Worm (Caenorhabditis elegans) whole organism, mixed stage, embryonic: ENCODE measurements around the gene hil-4.

Source experiments
- M03D4.4 ChIP-seq: sonication (generic microtip); optimal IDR thresholded peaks from 2 replicates; lab custom pipeline; 2017; ENCODE audit warnings: mild to moderate bottlenecking, missing genetic modification characterization, missing compliant biosample characterization
- bed-3 ChIP-seq: fragments of 200-800 bp; sonication (Bioruptor generic); optimal IDR thresholded peaks from 3 replicates; lab custom pipeline; 2018; ENCODE audit warnings: mild to moderate bottlenecking, missing genetic modification characterization, moderate library complexity, missing compliant biosample characterization
- blmp-1 ChIP-seq: fragments of 150-350 bp; optimal IDR thresholded peaks from 2 replicates; lab custom pipeline; 2014; ENCODE audit warnings: missing biosample characterization, missing genetic modification characterization
- ceh-39 ChIP-seq: fragments of 150-350 bp; optimal IDR thresholded peaks from 2 replicates; lab custom pipeline; 2014; ENCODE audit warnings: missing biosample characterization, missing genetic modification characterization
- ceh-43 ChIP-seq: fragments of 200-800 bp; sonication (Bioruptor generic); optimal IDR thresholded peaks from 2 replicates; lab custom pipeline; 2018; ENCODE audit warnings: mild to moderate bottlenecking, missing genetic modification characterization, moderate library complexity, missing compliant biosample characterization
- ceh-83 ChIP-seq: fragments of 200-800 bp; sonication (Bioruptor generic); optimal IDR thresholded peaks from 2 replicates; lab custom pipeline; 2018; ENCODE audit warnings: mild to moderate bottlenecking, missing genetic modification characterization, missing compliant biosample characterization
- ces-1 ChIP-seq: fragments of 150-350 bp; optimal IDR thresholded peaks from 2 replicates; lab custom pipeline; 2014; ENCODE audit warnings: missing biosample characterization, missing genetic modification reagents, missing genetic modification characterization
- cnd-1 ChIP-seq: fragments of 200-800 bp; sonication (Bioruptor generic); optimal IDR thresholded peaks from 2 replicates; lab custom pipeline; 2018; ENCODE audit warnings: mild to moderate bottlenecking, missing genetic modification characterization, missing compliant biosample characterization
- drap-1 ChIP-seq: fragments of 200-800 bp; sonication (Bioruptor generic); optimal IDR thresholded peaks from 3 replicates; lab custom pipeline; 2018; ENCODE audit warnings: mild to moderate bottlenecking, missing genetic modification characterization, missing compliant biosample characterization
- elt-1 ChIP-seq: sonication (generic microtip); optimal IDR thresholded peaks from 2 replicates; lab custom pipeline; 2017; ENCODE audit warnings: missing genetic modification characterization, mild to moderate bottlenecking, missing compliant biosample characterization, antibody characterized with exemption, moderate library complexity, borderline replicate concordance; ENCODE audit not compliant: insufficient read depth
- elt-3 ChIP-seq: fragments of 150-350 bp; optimal IDR thresholded peaks from 2 replicates; lab custom pipeline; 2014; ENCODE audit warnings: missing biosample characterization, missing genetic modification characterization
- flh-1 ChIP-seq: fragments of 200-800 bp; sonication (Bioruptor generic); optimal IDR thresholded peaks from 2 replicates; lab custom pipeline; 2018; ENCODE audit warnings: mild to moderate bottlenecking, missing genetic modification characterization, moderate library complexity, missing compliant biosample characterization
- ham-2 ChIP-seq: fragments of 200-800 bp; sonication (Bioruptor generic); optimal IDR thresholded peaks from 2 replicates; lab custom pipeline; 2018; ENCODE audit warnings: mild to moderate bottlenecking, missing genetic modification characterization, missing compliant biosample characterization
- hlh-1 ChIP-seq: fragments of 150-350 bp; optimal IDR thresholded peaks from 2 replicates; lab custom pipeline; 2014; ENCODE audit warnings: missing biosample characterization, missing genetic modification reagents, missing genetic modification characterization
- lin-13 ChIP-seq: fragments of 150-350 bp; optimal IDR thresholded peaks from 2 replicates; lab custom pipeline; 2014; ENCODE audit warnings: missing biosample characterization, missing genetic modification characterization
- lin-32 ChIP-seq: fragments of 200-800 bp; sonication (Bioruptor generic); optimal IDR thresholded peaks from 2 replicates; lab custom pipeline; 2018; ENCODE audit warnings: mild to moderate bottlenecking, missing genetic modification characterization, missing compliant biosample characterization
- lsy-2 ChIP-seq: fragments of 150-350 bp; optimal IDR thresholded peaks from 2 replicates; lab custom pipeline; 2014; ENCODE audit warnings: missing biosample characterization, missing genetic modification characterization
- mab-5 ChIP-seq: fragments of 150-350 bp; optimal IDR thresholded peaks from 2 replicates; lab custom pipeline; 2014; ENCODE audit warnings: missing biosample characterization, missing genetic modification characterization
- mep-1 ChIP-seq: fragments of 150-350 bp; optimal IDR thresholded peaks from 2 replicates; lab custom pipeline; 2017; ENCODE audit warnings: missing biosample characterization, missing genetic modification reagents, missing genetic modification characterization, inconsistent platforms
- mls-2 ChIP-seq: sonication (generic microtip); optimal IDR thresholded peaks from 2 replicates; lab custom pipeline; 2016; ENCODE audit warnings: mild to moderate bottlenecking, missing genetic modification characterization, moderate library complexity, missing compliant biosample characterization
- nhr-12 ChIP-seq: fragments of 150-350 bp; optimal IDR thresholded peaks from 2 replicates; lab custom pipeline; 2014; ENCODE audit warnings: missing biosample characterization, missing genetic modification characterization
- nhr-2 ChIP-seq: fragments of 150-350 bp; optimal IDR thresholded peaks from 2 replicates; lab custom pipeline; 2014; ENCODE audit warnings: missing biosample characterization, missing genetic modification characterization
- nhr-237 ChIP-seq: fragments of 150-350 bp; optimal IDR thresholded peaks from 2 replicates; lab custom pipeline; 2014; ENCODE audit warnings: missing biosample characterization, missing genetic modification characterization
- nhr-28 ChIP-seq: fragments of 150-350 bp; optimal IDR thresholded peaks from 2 replicates; lab custom pipeline; 2014; ENCODE audit warnings: missing biosample characterization, missing genetic modification characterization
- nhr-76 ChIP-seq: sonication (generic microtip); optimal IDR thresholded peaks from 2 replicates; lab custom pipeline; 2017; ENCODE audit warnings: missing biosample characterization, missing genetic modification characterization
- pha-4 ChIP-seq: fragments of 150-350 bp; optimal IDR thresholded peaks from 2 replicates; lab custom pipeline; 2018; ENCODE audit warnings: missing biosample characterization, missing genetic modification reagents, missing genetic modification characterization
- sem-2 ChIP-seq: fragments of 200-800 bp; sonication (Bioruptor generic); optimal IDR thresholded peaks from 2 replicates; lab custom pipeline; 2018; ENCODE audit warnings: mild to moderate bottlenecking, missing genetic modification characterization, missing compliant biosample characterization
- snpc-4 ChIP-seq: fragments of 150-350 bp; optimal IDR thresholded peaks from 2 replicates; lab custom pipeline; 2014; ENCODE audit warnings: missing biosample characterization, missing genetic modification characterization
- sptf-1 ChIP-seq: sonication (generic microtip); optimal IDR thresholded peaks from 2 replicates; lab custom pipeline; 2017; ENCODE audit warnings: mild to moderate bottlenecking, missing genetic modification characterization, moderate library complexity, missing compliant biosample characterization
- tbx-8 ChIP-seq: fragments of 200-800 bp; sonication (Bioruptor generic); optimal IDR thresholded peaks from 2 replicates; lab custom pipeline; 2018; ENCODE audit warnings: mild to moderate bottlenecking, missing genetic modification characterization, moderate library complexity, missing compliant biosample characterization
- unc-120 ChIP-seq: sonication (generic microtip); optimal IDR thresholded peaks from 2 replicates; lab custom pipeline; 2017; ENCODE audit warnings: missing genetic modification characterization, missing compliant biosample characterization; ENCODE audit not compliant: poor library complexity, severe bottlenecking
- unc-39 ChIP-seq: fragments of 150-350 bp; optimal IDR thresholded peaks from 2 replicates; lab custom pipeline; 2014; ENCODE audit warnings: missing biosample characterization, missing genetic modification characterization
- unc-62 ChIP-seq: fragments of 150-350 bp; optimal IDR thresholded peaks from 2 replicates; lab custom pipeline; 2014; ENCODE audit warnings: missing biosample characterization, missing genetic modification reagents, missing genetic modification characterization
- zip-8 ChIP-seq: fragments of 150-350 bp; optimal IDR thresholded peaks from 2 replicates; lab custom pipeline; 2014; ENCODE audit warnings: missing biosample characterization, missing genetic modification characterization
- ztf-11 ChIP-seq: fragments of 150-350 bp; optimal IDR thresholded peaks from 2 replicates; lab custom pipeline; 2014; ENCODE audit warnings: missing biosample characterization, missing genetic modification characterization

The hil-4 gene

DNA sequence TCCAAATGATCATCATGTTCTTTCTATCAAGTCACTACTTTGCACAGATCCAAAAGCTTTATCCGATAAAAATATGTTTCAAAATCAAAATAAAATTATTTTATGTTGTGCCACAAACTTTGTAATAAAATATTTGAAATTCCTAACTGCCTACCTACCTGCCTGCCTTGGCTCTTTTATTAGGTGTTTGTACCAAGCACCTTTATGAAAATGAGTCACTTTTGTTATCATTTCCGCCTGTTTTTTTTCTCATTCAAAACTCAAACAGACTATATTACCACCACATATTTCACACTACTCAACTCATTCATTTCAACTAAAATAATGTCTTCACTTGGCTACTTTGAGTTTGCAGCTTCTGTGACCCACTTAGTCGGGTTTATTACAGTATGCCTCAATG, 29.7 kb upstream of the hil-4 start, which contains the start of gene F39G3.4:
F39G3.4 (plus strand) TSS at position 301 of the 400 bp plus-strand sequence.
- TF ChIP-seq hlh-1 (no peak), lin-13 (no peak), M03D4.4 (tag; lab: Kevin White, UChicago) (no peak)

- TF ChIP-seq cnd-1 (no peak), nhr-76 (tag; lab: Kevin White, UChicago) (no peak), nhr-2 (tag; lab: Kevin White, UChicago) (no peak), pha-4 (tag; lab: Kevin White, UChicago) (no peak), lsy-2 (tag; lab: Kevin White, UChicago) (no peak), tbx-8 (GFP tag; lab: Kevin White, UChicago) (no peak), snpc-4 (tag; lab: Kevin White, UChicago) (no peak), M03D4.4 (tag; lab: Kevin White, UChicago) (peak; percentile 40), zip-8 (tag; lab: Kevin White, UChicago) (no peak), unc-120 (tag; lab: Kevin White, UChicago) (peak; percentile 18), ztf-11 (tag; lab: Kevin White, UChicago) (no peak), sem-2 (no peak), ceh-43 (GFP tag; lab: Kevin White, UChicago) (no peak), lin-13 (no peak), lin-32 (GFP tag; lab: Kevin White, UChicago) (no peak), ces-1 (GFP tag; lab: Kevin White, UChicago) (no peak), flh-1 (GFP tag; lab: Kevin White, UChicago) (no peak)
Measured at ce11 chrV:4730075-4730474, 24.0 kb upstream of the hil-4 start, which contains the start of gene tig-2. Gene tig-2, minus strand, starts transcription at chrV:4730161.

ce11 chrV:4731154-4731961, 22.8 kb upstream of the hil-4 start, which contains the start of gene F39G3.3:
Gene F39G3.3, plus strand, starts transcription at chrV:4731911.
- peak; percentile 95 for TF ChIP-seq ceh-43 (GFP tag; lab: Kevin White, UChicago)
- peak; percentile 77 for TF ChIP-seq bed-3 (GFP tag; lab: Kevin White, UChicago)
- TF ChIP-seq lin-13, result peak; percentile 68
- TF ChIP-seq flh-1 (GFP tag; lab: Kevin White, UChicago), result peak; percentile 47
- TF ChIP-seq unc-62, result peak; percentile 5
- no peak for TF ChIP-seq zip-8 (tag; lab: Kevin White, UChicago)
- TF ChIP-seq lsy-2 (tag; lab: Kevin White, UChicago), result peak; percentile 65
- TF ChIP-seq mep-1 (tag; lab: Kevin White, UChicago), result peak; percentile 85
- peak; percentile 92 for TF ChIP-seq M03D4.4 (tag; lab: Kevin White, UChicago)
- TF ChIP-seq ces-1 (GFP tag; lab: Kevin White, UChicago), result peak; percentile 89
- TF ChIP-seq nhr-2 (tag; lab: Kevin White, UChicago), result peak; percentile 65
- peak; percentile 58 for TF ChIP-seq lin-32 (GFP tag; lab: Kevin White, UChicago)
- TF ChIP-seq sptf-1 (tag; lab: Kevin White, UChicago), result peak; percentile 95
- no peak for TF ChIP-seq nhr-28 (tag; lab: Kevin White, UChicago)
- TF ChIP-seq sem-2, result peak; percentile 67
- TF ChIP-seq ztf-11 (tag; lab: Kevin White, UChicago), result peak; percentile 64
- TF ChIP-seq unc-39 (tag; lab: Kevin White, UChicago), result peak; percentile 31
- peak; percentile 80 for TF ChIP-seq cnd-1
- TF ChIP-seq snpc-4 (tag; lab: Kevin White, UChicago), result no peak
- peak; percentile 72 for TF ChIP-seq blmp-1 (tag; lab: Kevin White, UChicago)
- peak; percentile 82 for TF ChIP-seq mab-5
- no peak for TF ChIP-seq nhr-12 (tag; lab: Kevin White, UChicago)
- TF ChIP-seq drap-1 (GFP tag; lab: Kevin White, UChicago), result peak; percentile 81
- TF ChIP-seq hlh-1, result peak; percentile 87
- peak; percentile 81 for TF ChIP-seq ham-2 (GFP tag; lab: Kevin White, UChicago)
- TF ChIP-seq elt-1, result peak; percentile 39
- TF ChIP-seq unc-120 (tag; lab: Kevin White, UChicago), result peak; percentile 79
- peak; percentile 11 for TF ChIP-seq ceh-39 (tag; lab: Kevin White, UChicago)
- no peak for TF ChIP-seq elt-3
- TF ChIP-seq ceh-83 (GFP tag; lab: Kevin White, UChicago), result peak; percentile 87
- peak; percentile 65 for TF ChIP-seq tbx-8 (GFP tag; lab: Kevin White, UChicago)
- TF ChIP-seq mls-2 (tag; lab: Kevin White, UChicago), result peak; percentile 93
- no peak for TF ChIP-seq nhr-237
- peak; percentile 2 for TF ChIP-seq pha-4 (tag; lab: Kevin White, UChicago)
- TF ChIP-seq nhr-76 (tag; lab: Kevin White, UChicago), result peak; percentile 35
